Fruit fly (Drosophila melanogaster) whole organism, pupa: ENCODE measurements around the gene CG11693.

Experiments
- CG10348 ChIP-seq: fragments of 200-800 bp; sonication (Bioruptor generic); IDR thresholded peaks from 2 replicates; pipeline ENCODE4 v1.3.6; 2022; ENCODE audit warnings: missing biosample characterization, missing genetic modification characterization
- CG17806 ChIP-seq: fragments of 200-800 bp; sonication (Bioruptor generic); optimal IDR thresholded peaks from 2 replicates; lab custom pipeline; 2018; ENCODE audit warnings: missing biosample characterization, mild to moderate bottlenecking, missing genetic modification characterization, moderate library complexity
- CG32121 ChIP-seq: fragments of 200-800 bp; sonication (Bioruptor generic); IDR thresholded peaks from 2 replicates; pipeline ENCODE4 v1.3.6; 2022; ENCODE audit warnings: missing biosample characterization, missing genetic modification characterization
- CG34367 ChIP-seq: fragments of 200-800 bp; sonication (Bioruptor generic); optimal IDR thresholded peaks from 2 replicates; lab custom pipeline; 2018; ENCODE audit warnings: missing biosample characterization, mild to moderate bottlenecking, missing genetic modification characterization
- CG4496 ChIP-seq: fragments of 200-800 bp; sonication (Bioruptor generic); IDR thresholded peaks from 3 replicates; pipeline ENCODE4 v1.3.6; 2022; ENCODE audit warnings: missing biosample characterization, missing genetic modification characterization
- CG8159 ChIP-seq: fragments of 200-800 bp; sonication (Bioruptor generic); optimal IDR thresholded peaks from 3 replicates; lab custom pipeline; 2018; ENCODE audit warnings: missing biosample characterization, mild to moderate bottlenecking, missing genetic modification characterization, moderate library complexity
- D1 ChIP-seq: fragments of 200-800 bp; sonication (Bioruptor generic); optimal IDR thresholded peaks from 2 replicates; lab custom pipeline; 2018; ENCODE audit warnings: missing biosample characterization, mild to moderate bottlenecking, missing genetic modification characterization, moderate library complexity
- EcR ChIP-seq: fragments of 200-800 bp; sonication (Bioruptor generic); optimal IDR thresholded peaks from 3 replicates; lab custom pipeline; 2019; ENCODE audit warnings: missing biosample characterization, missing genetic modification characterization, mild to moderate bottlenecking, moderate library complexity, missing genetic modification reagents
- Ets98B ChIP-seq: fragments of 200-800 bp; sonication (Bioruptor generic); IDR thresholded peaks from 2 replicates; pipeline ENCODE4 v1.3.6; 2022; ENCODE audit warnings: missing biosample characterization, missing genetic modification characterization
- Snoo ChIP-seq: fragments of 200-800 bp; sonication (Bioruptor generic); optimal IDR thresholded peaks from 3 replicates; lab custom pipeline; 2017; ENCODE audit warnings: missing biosample characterization, mild to moderate bottlenecking, missing genetic modification characterization, inconsistent platforms

dm6 chr3R:8326884-8327283 is 16.3 kb upstream of the CG11693 start:
- TF ChIP-seq Ets98B (GFP tag; lab: Robert Waterston, UW): no peak
- TF ChIP-seq EcR (GFP tag; lab: Kevin White, UChicago): no peak
- no peak for TF ChIP-seq CG17806 (tag; lab: Kevin White, UChicago)
- no peak for TF ChIP-seq Snoo
- no peak for TF ChIP-seq CG34367 (tag; lab: Kevin White, UChicago)
- TF ChIP-seq CG8159: no peak
- no peak for TF ChIP-seq CG4496
- no peak for TF ChIP-seq D1
- no peak for TF ChIP-seq CG32121 (GFP tag; lab: Robert Waterston, UW)
- no peak for TF ChIP-seq CG10348
